Fruit fly (Drosophila melanogaster): ENCODE results near the gene RpL32.

dm6 chr3R:30005332-30005979 is 40.5 kb downstream of the RpL32 start:
- TF ChIP-seq psq (optimal IDR thresholded peaks at IDR 0.05) (no peak), insv (optimal IDR thresholded peaks at IDR 0.05) (no peak)

Measured in Kc167 (cell line).